Worm (Caenorhabditis elegans) whole organism, dauer: ENCODE data around the gene F40H6.5.

Experiments used
- unc-62 ChIP-seq: sonication (generic microtip); optimal IDR thresholded peaks from 2 replicates; lab custom pipeline; 2017; ENCODE audit warnings: missing biosample characterization, missing genetic modification reagents, missing genetic modification characterization

Gene F40H6.5

DNA sequence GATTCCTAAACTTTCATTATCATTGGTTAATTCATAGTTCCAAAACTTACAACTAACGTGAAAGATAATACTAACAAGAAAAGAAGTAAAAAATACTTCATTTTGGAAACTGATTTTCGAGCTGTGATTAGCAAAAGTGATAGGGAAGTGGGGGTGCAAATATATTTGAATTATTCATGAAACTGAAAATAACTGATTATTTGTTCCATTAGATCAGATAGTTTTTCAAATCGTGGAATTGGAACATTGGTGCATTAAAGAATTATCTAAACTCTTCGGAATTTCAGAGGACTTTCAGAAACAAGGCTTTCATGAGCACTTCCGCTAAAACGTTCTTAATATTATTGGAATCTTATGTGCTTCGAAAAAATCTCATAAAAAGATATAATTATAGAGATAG, at the start of gene F40H6.5:
Gene F40H6.5, minus strand, starts transcription at position 101 of the 400 bp plus-strand sequence.
- TF ChIP-seq unc-62: no peak

DNA sequence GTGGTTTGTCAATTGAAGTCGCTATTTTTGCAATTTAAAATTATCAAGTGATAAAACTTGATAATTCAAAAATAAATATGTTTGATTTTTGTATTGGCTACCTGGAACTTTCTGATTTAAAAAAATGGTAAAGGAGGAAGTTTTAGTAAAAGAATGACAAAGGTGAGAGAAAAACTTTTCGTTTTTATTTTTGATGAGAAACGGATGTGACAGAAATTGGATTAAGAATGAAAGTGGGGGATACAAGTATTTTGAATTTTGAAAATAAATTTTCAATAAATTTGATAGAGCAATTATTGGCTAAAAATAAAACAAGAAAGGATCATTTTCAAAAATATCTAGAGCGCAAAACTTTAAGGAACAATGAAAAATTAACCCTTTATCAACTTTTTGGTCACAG, 47.2 kb upstream of the F40H6.5 start, which contains the start of gene C05D10.4:
Gene C05D10.4, minus strand, starts transcription at position 101 of the 400 bp plus-strand sequence.
- TF ChIP-seq unc-62: no peak

DNA sequence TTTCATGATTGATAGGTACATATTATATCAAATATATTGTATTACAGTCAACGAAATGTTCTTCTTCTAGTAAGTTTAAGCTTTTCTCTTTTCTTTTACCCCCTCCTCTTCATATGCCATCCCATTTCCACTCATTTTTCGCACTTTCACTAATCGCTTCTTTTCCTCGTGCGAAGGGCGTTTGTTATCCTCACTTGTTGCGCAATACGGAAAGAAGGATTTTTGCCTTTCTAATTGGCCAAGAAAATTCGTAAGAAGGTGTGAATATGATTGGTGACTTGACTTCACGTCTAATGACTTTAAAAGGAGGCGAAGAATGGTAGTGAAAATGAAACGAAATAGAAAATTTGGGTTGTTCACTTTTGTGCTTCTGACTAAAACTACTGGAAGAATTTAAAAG, 40.0 kb upstream of the F40H6.5 start:
- TF ChIP-seq unc-62: no peak

DNA sequence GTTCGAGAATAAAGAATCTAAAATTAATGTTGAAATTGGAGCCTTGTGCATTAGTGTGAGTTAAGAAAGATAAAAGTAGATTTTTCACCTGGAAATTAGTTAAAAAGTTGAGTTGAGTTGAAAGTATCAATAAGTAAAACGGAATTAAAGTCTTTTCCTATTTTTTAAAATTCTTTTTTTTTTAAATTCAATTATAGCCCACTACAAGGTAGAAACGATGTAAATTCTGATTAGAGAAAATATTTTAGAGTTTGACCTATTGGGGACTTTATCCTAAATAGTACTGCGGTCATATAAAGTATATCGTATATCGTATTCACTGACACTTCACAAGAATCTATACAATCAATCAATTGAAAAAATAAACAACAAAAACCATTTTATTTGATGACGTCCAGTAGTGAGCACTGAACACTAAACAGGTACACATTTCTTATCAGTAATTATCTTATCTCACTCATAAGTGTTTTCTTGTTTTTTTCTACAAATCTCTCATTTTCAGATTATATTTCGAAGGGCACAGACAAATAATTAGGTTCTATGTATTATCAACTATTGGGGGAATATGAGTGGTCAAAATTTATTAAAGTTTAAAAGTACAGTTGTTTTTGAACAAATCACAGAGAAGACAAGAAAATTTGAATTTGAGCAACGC, 32.2 kb upstream of the F40H6.5 start, which contains the start of gene wht-1:
Gene wht-1, minus strand, starts transcription at position 51 of the 655 bp plus-strand sequence.
- TF ChIP-seq unc-62: no peak

DNA sequence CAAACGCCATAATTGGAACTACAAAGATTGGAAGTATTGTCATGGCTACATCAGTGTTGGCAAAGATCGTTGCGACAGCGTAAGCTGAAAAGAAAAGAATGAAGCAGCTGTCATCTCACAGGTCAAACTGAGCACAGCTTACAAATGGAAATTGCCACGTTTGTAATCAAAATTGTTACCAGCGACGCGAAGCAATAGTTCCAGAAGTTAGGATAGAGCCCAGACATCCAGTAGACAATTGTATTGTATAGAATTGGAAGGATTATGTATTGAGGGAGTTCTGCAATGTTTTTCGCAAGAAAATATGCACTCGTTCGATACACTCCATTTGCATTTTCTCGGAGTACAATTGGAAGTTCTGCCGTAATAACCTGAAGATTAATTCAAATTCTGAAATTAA, 29.7 kb upstream of the F40H6.5 start:
- TF ChIP-seq unc-62: no peak

DNA sequence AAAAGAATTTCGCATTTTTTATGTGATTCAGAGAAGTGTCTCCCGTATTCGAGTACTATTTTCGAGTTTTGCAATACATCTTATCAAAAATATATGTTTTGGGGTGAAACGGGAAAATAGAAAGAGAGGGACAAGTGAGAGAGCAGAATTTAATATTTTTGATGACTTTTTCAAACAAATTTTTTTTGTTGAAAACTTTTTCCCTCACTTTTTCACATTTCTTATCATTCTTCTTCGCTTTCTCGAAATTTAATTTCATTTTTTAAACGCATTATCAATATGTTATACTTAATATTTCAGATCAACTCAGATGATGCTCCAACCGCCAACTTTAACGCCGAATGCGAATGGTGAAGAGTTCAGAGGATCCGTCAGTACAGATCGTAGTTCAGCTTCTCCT, 24.7 kb upstream of the F40H6.5 start, which contains the start of gene attf-4:
Gene attf-4, plus strand, starts transcription at position 301 of the 400 bp plus-strand sequence.
- TF ChIP-seq unc-62: no peak

DNA sequence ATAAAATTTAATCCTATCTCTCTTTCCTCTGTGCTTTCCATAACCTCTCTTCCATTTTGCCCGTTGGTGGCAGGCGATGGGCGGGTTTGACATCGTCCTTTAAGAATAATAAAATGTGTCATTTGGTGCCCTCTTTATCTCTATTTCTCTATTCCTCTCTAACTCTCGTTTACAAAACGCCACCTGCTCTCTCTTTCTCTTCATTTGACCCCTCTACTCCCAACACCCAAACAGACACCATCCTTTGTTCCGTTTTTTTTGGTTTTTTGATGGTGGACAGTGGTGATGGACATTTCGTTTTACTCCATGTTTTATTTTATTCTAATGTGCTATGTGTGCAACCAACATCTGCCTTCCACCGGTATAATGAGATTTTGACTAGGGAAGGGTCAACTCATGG, 23.3 kb upstream of the F40H6.5 start:
- TF ChIP-seq unc-62: no peak

DNA sequence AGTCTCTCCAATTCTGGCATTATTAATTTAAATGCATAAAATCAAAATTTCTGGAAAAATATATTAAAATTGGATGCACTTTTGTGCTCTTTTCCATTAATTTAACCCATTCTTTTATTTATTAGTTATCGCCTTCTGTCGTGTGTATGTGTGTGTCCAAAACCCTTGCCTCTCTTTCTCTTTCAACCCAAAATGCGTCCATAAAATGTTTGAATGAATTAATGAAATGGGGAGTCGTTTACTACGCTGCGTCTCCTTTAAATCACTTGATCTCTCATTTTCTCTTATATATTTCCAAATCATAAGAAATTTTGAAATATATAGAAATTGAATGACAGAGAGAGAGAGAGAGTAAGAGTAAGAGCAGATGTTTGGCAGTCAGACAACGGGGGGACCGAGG, 22.4 kb upstream of the F40H6.5 start:
- no peak for TF ChIP-seq unc-62

DNA sequence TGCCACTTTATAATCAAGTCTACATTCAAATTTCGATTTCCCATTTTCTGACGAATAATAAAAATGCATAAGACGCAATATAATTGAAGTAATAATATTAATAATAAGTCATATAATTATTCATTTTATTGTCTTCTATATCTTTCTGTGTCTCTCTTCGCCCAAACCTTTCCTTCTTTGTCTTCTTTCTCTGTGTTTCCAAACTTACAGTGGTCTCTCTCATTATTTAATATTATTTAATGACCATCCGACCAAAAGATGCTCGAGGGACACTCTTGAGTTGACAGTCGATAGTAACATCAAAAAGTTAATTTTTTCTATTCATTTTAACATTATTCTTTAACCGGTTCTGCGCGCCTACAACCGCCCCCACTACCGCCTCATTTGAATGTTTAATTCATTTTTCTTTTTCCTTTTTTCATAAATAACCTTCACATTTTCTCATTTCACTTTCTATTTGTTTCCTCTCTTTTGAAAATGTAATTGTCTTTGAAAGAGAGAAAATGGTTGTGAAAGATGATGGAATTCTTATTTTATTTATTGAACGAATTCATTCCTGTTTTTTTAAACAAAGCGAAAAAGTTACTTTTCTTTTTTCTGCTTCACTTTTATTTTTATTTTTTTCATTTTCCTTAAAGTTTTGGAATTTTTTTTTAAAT, 18.2 kb upstream of the F40H6.5 start:
- no peak for TF ChIP-seq unc-62

DNA sequence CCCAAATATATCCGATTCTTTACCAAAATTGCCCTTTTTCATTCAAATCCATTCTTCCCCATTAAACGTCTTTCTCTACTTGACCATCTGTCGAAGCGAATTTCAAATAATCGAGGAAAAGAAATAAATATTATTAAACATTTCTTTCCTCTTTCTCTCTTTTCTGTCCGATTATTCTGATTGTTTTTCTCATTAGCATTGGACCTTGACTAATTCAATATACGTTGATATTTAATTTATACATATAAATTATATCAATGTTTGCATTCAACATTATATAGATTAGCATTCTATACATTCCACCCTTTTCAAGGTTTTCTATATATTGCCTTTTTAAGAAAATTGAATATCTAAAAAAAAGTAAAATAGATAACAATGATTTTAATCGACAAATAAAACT, 17.3 kb upstream of the F40H6.5 start:
- TF ChIP-seq unc-62: no peak

DNA sequence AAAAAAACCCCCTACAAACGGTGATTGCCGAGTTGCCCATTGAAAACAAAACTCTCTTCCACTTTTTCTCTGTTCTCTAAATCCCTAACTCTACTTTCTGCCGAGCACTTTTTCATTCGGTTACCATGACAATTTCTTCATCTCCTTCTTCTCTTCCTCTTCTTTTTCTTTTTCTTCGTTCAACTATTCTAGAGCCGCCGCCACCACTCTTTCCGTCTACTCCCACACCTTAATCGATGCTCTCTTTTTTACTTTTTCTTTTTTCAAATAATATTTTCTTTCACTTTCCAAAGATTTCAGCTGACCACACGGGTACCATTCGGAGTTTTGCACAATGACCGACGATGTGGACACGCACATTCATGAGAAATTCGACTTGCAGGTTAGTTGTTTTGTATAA, 12.0 kb upstream of the F40H6.5 start, which contains the start of gene mapk-15:
Gene mapk-15, plus strand, starts transcription at position 301 of the 400 bp plus-strand sequence.
- TF ChIP-seq unc-62: no peak

DNA sequence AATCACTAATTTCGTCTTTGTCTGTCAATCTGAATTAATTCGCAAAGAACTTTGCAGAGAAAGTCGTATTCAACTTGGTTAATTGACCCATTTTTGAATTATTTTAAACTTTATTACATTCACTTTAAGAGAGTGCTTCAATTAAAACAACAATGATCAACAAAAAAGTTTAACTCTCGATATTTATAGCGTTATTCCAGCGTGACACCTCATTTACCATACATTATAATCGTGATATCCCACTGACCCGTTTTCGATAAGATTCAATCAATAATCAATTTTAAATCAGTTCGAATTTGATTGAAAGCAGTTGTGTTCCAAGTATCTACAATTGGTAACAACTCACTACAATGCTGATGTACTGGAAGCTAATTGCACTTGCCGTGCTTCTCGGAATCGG, 1.2 kb upstream of the F40H6.5 start, which contains the start of gene clc-10:
Gene clc-10, plus strand, starts transcription at position 301 of the 400 bp plus-strand sequence.
- TF ChIP-seq unc-62: no peak

DNA sequence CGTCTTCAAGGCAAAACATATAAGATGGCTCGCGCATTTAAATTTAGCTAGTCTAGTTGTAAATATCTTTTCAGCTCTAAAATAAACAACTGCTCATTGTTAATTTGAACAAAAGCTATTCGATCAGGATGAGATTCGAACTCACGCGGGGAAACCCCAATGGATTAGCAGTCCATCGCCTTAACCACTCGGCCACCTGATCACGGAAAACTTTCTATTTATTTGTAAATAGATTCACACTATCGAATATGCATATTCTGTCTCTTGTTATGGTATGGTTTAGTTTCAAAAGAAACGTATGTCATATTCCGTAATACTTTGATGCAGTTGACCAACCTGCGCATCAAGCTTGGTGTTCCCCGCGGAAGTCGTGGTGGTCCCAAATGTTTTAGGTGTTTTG, 573 bp upstream of the F40H6.5 start:
- TF ChIP-seq unc-62: no peak

DNA sequence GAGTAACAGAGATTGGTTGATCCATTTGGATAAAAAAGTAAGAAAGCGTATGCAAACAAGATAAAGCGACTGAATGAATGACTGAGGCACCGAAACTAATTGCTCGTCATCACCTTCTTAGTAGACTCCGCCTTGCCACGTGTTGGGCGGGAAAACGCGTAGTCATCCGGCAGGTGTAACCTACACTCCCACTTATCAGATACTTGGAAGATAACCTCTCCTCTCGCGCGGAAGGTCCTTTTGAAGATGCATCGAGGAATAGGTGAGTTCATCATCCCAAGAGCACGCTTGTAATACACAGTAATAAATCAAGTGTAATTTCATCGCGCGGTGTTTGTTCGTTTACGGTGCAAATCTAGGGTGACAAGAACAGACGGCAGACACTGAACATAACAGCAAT, 8.7 kb downstream of the F40H6.5 start, which contains the start of gene tbx-11:
Gene tbx-11, minus strand, starts transcription at position 101 of the 400 bp plus-strand sequence.
- TF ChIP-seq unc-62: no peak

DNA sequence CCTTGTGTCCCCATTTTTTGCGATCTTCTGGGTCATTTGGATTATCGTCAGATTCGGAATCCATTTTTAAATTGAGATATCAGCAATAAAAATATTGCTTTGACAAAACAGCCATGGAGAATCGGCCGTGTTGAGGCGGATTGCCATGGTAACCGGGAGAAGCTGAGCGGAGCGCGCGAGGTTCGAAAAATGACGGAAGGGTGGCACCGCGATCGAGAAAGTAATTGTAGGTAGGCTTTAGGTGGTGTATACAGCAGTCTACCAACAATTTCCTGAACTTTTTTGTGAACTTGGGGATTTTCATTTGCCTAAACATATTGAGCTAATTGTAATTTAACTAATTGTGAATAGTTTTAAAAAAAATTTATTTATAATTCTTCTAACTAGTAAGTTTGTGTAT, 16.2 kb downstream of the F40H6.5 start, which contains the start of gene ift-139:
Gene ift-139, minus strand, starts transcription at position 101 of the 400 bp plus-strand sequence.
- TF ChIP-seq unc-62: no peak

DNA sequence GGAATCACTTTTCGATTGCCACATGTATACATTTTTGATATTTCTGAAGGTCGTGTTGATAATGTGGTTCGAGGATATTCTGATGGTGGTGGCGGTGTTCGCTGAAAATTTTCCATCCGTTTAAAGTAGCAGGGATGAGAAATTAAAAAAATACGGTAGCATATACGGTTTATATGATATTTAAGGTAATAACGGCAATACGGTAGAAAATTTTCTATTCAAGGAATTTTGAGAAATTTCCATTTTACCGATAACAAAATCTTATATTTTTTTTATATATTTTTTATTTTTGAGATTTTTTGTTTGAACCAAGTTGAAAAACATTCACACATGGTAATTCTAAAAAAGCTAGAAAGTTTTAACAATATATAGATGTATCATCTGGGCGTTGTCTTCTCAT, 25.1 kb downstream of the F40H6.5 start, which contains the start of gene ZK328.6:
Gene ZK328.6, minus strand, starts transcription at position 101 of the 400 bp plus-strand sequence.
- TF ChIP-seq unc-62: no peak

DNA sequence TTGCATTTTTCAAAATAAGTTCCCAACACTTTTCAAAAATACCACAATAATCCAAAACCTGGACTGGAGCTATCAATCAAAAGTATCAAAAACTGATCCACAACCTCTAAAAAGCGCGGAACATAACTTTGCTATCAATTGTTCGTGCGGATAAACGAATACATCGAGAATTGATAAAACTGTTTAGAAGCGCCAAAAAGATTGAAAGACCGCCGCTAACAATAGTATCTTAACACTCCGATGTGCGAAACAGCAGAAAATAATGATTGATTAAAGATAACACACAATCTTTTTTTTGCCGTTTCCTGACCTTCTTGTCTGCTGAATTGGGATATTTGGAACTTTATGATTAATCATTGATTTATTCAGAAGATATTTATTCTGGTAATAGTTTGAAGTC, 27.2 kb downstream of the F40H6.5 start, which contains the start of gene tbx-7:
Gene tbx-7, minus strand, starts transcription at position 101 of the 400 bp plus-strand sequence.
- TF ChIP-seq unc-62: no peak
